Fruit fly (Drosophila melanogaster) whole organism, prepupa: ENCODE data around the gene S6KL.

ENCODE experiments used
- CG10631 ChIP-seq: fragments of 200-800 bp; sonication (Bioruptor generic); optimal IDR thresholded peaks from 2 replicates; lab custom pipeline; 2016; ENCODE audit warnings: missing biosample characterization, missing genetic modification characterization
- CG11762 ChIP-seq: fragments of 200-800 bp; sonication (Bioruptor generic); optimal IDR thresholded peaks from 3 replicates; lab custom pipeline; 2016; ENCODE audit warnings: missing biosample characterization, missing genetic modification characterization; ENCODE audit not compliant: insufficient read depth
- CG15336 ChIP-seq: fragments of 200-800 bp; sonication (Bioruptor generic); IDR thresholded peaks from 2 replicates; pipeline ENCODE4 v1.3.6; 2022; ENCODE audit warnings: missing biosample characterization, missing genetic modification characterization
- CG31627 ChIP-seq: fragments of 200-800 bp; sonication (Bioruptor generic); optimal IDR thresholded peaks from 3 replicates; lab custom pipeline; 2016; ENCODE audit warnings: missing biosample characterization, missing genetic modification characterization
- CG34406 ChIP-seq: fragments of 200-800 bp; sonication (Bioruptor generic); optimal IDR thresholded peaks from 3 replicates; lab custom pipeline; 2016; ENCODE audit warnings: missing biosample characterization, missing genetic modification characterization
- CG6163 ChIP-seq: fragments of 200-800 bp; sonication (Bioruptor generic); IDR thresholded peaks from 3 replicates; pipeline ENCODE4 v1.3.6; 2022; ENCODE audit warnings: missing biosample characterization, missing genetic modification characterization
- CG8119 ChIP-seq: fragments of 200-800 bp; sonication (Bioruptor generic); IDR thresholded peaks from 3 replicates; pipeline ENCODE4 v1.3.6; 2022; ENCODE audit warnings: missing biosample characterization, missing genetic modification characterization
- CG8632 ChIP-seq: fragments of 200-800 bp; sonication (Bioruptor generic); optimal IDR thresholded peaks from 3 replicates; lab custom pipeline; 2016; ENCODE audit warnings: missing biosample characterization, missing genetic modification characterization
- Eip78C ChIP-seq: fragments of 200-800 bp; sonication (Bioruptor generic); peaks from one replicate; lab custom pipeline; 2016; ENCODE audit warnings: missing biosample characterization, missing genetic modification characterization
- Hr39 ChIP-seq: fragments of 200-800 bp; sonication (Bioruptor generic); optimal IDR thresholded peaks from 2 replicates; lab custom pipeline; 2016; ENCODE audit warnings: missing biosample characterization, missing genetic modification characterization
- Met ChIP-seq: fragments of 200-800 bp; sonication (Bioruptor generic); optimal IDR thresholded peaks from 3 replicates; lab custom pipeline; 2016; ENCODE audit warnings: missing biosample characterization, missing genetic modification characterization
- OdsH ChIP-seq: fragments of 200-800 bp; sonication (Bioruptor generic); optimal IDR thresholded peaks from 3 replicates; lab custom pipeline; 2016; ENCODE audit warnings: missing biosample characterization, missing genetic modification characterization
- Sox14 ChIP-seq: fragments of 200-800 bp; sonication (Bioruptor generic); optimal IDR thresholded peaks from 3 replicates; lab custom pipeline; 2016; ENCODE audit warnings: missing biosample characterization, missing genetic modification characterization
- Sox15 ChIP-seq: fragments of 200-800 bp; sonication (Bioruptor generic); optimal IDR thresholded peaks from 3 replicates; lab custom pipeline; 2016; ENCODE audit warnings: missing biosample characterization, missing genetic modification characterization
- acj6 ChIP-seq: fragments of 200-800 bp; sonication (Bioruptor generic); optimal IDR thresholded peaks from 3 replicates; lab custom pipeline; 2016; ENCODE audit warnings: missing biosample characterization, missing genetic modification characterization
- dac ChIP-seq: fragments of 200-800 bp; sonication (Bioruptor generic); optimal IDR thresholded peaks from 2 replicates; lab custom pipeline; 2017; ENCODE audit warnings: missing biosample characterization, mild to moderate bottlenecking, missing genetic modification characterization
- dsx ChIP-seq: fragments of 200-800 bp; optimal IDR thresholded peaks from 3 replicates; lab custom pipeline; 2019; ENCODE audit warnings: missing biosample characterization, mild to moderate bottlenecking, missing genetic modification characterization, moderate library complexity; ENCODE audit not compliant: poor library complexity, severe bottlenecking
- fd59A ChIP-seq: fragments of 200-800 bp; sonication (Bioruptor generic); optimal IDR thresholded peaks from 2 replicates; lab custom pipeline; 2017; ENCODE audit warnings: missing biosample characterization, mild to moderate bottlenecking, missing genetic modification characterization, missing genetic modification reagents
- fkh ChIP-seq: fragments of 200-800 bp; sonication (Bioruptor generic); optimal IDR thresholded peaks from 3 replicates; lab custom pipeline; 2017; ENCODE audit warnings: missing biosample characterization, mild to moderate bottlenecking, missing genetic modification characterization, moderate library complexity
- net ChIP-seq: fragments of 200-800 bp; sonication (Bioruptor generic); optimal IDR thresholded peaks from 3 replicates; lab custom pipeline; 2016; ENCODE audit warnings: missing biosample characterization, missing genetic modification characterization
- pdm3 ChIP-seq: fragments of 200-800 bp; sonication (Bioruptor generic); optimal IDR thresholded peaks from 3 replicates; lab custom pipeline; 2016; ENCODE audit warnings: missing biosample characterization, missing genetic modification characterization

The S6KL gene

DNA sequence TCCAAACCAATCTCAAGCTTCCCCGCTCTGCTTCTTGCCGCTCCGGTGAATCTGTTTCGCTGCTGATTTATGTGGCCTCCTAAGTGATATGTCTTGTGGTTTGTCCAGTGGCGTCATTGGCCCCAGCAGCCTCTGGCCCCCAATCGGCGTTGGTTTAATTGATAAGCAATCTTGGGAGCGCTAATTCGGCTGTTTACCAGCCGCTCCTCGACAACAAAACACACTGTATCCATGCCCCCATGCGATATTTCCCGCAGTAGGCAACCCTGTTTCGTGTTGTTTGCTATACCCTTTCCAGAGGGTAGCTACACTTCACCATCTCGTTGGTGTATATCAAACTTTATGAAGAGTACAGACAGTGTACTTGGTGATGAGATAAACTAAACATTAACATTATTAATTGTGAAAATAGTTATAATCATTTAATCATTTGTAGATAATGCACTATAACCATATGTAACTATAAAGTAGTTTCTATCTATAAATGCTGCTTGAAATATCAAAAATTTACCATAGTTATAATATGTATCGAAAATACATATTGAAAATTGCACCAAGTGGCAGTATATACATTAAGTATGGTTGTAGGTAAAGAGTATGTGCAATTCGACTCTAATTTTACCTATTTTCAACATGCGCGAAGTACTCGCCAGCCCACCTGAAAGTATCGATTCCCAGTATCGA is 60.2 kb downstream of the S6KL start, which contains the start of gene shop (continued):
- TF ChIP-seq Hr39 (GFP tag; lab: Kevin White, UChicago), result peak; percentile 90
- TF ChIP-seq dac, result peak; percentile 54
- TF ChIP-seq Sox15, result peak; percentile 83
- peak; percentile 86 for TF ChIP-seq Met
- peak; percentile 81 for TF ChIP-seq fd59A (GFP tag; lab: Kevin White, UChicago)
- TF ChIP-seq pdm3 (GFP tag; lab: Kevin White, UChicago), result peak; percentile 90
- peak; percentile 82 for TF ChIP-seq dsx (GFP tag; lab: Kevin White, UChicago)
- TF ChIP-seq net (GFP tag; lab: Kevin White, UChicago), result peak; percentile 86
- peak; percentile 77 for TF ChIP-seq CG11762
- peak; percentile 90 for TF ChIP-seq CG34406 (GFP tag; lab: Kevin White, UChicago)
- peak; percentile 90 for TF ChIP-seq CG10631
- peak; percentile 86 for TF ChIP-seq Sox14 (GFP tag; lab: Kevin White, UChicago)
- TF ChIP-seq CG31627 (GFP tag; lab: Kevin White, UChicago), result peak; percentile 87
- TF ChIP-seq CG6163 (GFP tag; lab: Robert Waterston, UW), result peak; percentile 60; the same call in 2 of the 3 replicates
- TF ChIP-seq Eip78C (GFP tag; lab: Kevin White, UChicago), result peak; percentile 98
- TF ChIP-seq OdsH (GFP tag; lab: Kevin White, UChicago), result peak; percentile 88
- peak; percentile 83 for TF ChIP-seq acj6 (GFP tag; lab: Kevin White, UChicago)

DNA sequence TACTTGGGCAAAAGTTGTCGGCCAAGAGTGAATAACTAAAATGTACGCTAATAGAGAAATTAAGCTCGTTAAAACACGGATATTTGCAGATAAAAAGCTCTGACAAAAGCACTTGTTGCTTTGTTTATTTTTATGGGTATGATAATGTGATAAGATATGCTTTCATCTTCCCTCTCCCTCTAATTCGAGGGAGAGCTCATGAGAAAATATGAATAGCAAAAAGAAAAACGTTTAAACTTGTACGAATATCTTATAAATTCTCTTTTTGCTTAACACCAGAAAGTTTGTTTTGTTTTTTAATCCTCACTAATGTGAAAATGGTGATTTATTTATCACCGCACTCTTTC is 60.7 kb downstream of the S6KL start:
- TF ChIP-seq CG8632 (no peak), CG15336 (GFP tag; lab: Robert Waterston, UW) (no peak), fkh (GFP tag; lab: Kevin White, UChicago) (peak; percentile 77), CG8119 (GFP tag; lab: Robert Waterston, UW) (0 out of 3 replicates have a peak, but pooled peaks have one; percentile 2)
